Fruit fly (Drosophila melanogaster) whole organism, embryonic: Measurements from ENCODE around the gene CG17612.

Source experiments
- BEAF-32 ChIP-seq: fragments of 200-800 bp; sonication (Bioruptor generic); optimal IDR thresholded peaks from 3 replicates; lab custom pipeline; 2017; ENCODE audit warnings: missing biosample characterization, missing genetic modification characterization, mild to moderate bottlenecking, moderate library complexity, missing genetic modification reagents
- Bteb2 ChIP-seq: fragments of 200-800 bp; sonication (Bioruptor generic); optimal IDR thresholded peaks from 2 replicates; lab custom pipeline; 2016; ENCODE audit warnings: missing biosample characterization, missing genetic modification characterization
- CG12104 ChIP-seq: fragments of 200-800 bp; sonication (Bioruptor generic); optimal IDR thresholded peaks from 3 replicates; lab custom pipeline; 2016; ENCODE audit warnings: missing biosample characterization, missing genetic modification characterization
- CG12219 ChIP-seq: fragments of 200-800 bp; sonication (Bioruptor generic); optimal IDR thresholded peaks from 3 replicates; lab custom pipeline; 2018; ENCODE audit warnings: missing biosample characterization, mild to moderate bottlenecking, missing genetic modification characterization
- CG12942 ChIP-seq: fragments of 200-800 bp; sonication (Bioruptor generic); optimal IDR thresholded peaks from 3 replicates; lab custom pipeline; 2016; ENCODE audit warnings: missing biosample characterization, missing genetic modification characterization
- CG13287 ChIP-seq: fragments of 200-800 bp; sonication (Bioruptor generic); IDR thresholded peaks from 2 replicates; pipeline ENCODE4 v1.3.6; 2022; ENCODE audit warnings: missing biosample characterization, missing genetic modification characterization; ENCODE audit not compliant: partially characterized antibody
- CG15073 ChIP-seq: fragments of 200-800 bp; sonication (Bioruptor generic); optimal IDR thresholded peaks from 2 replicates; lab custom pipeline; 2016; ENCODE audit warnings: missing biosample characterization, missing genetic modification characterization
- CG17359 ChIP-seq: fragments of 200-800 bp; sonication (Bioruptor generic); optimal IDR thresholded peaks from 3 replicates; lab custom pipeline; 2018; ENCODE audit warnings: missing biosample characterization, mild to moderate bottlenecking, missing genetic modification characterization, moderate library complexity
- CG18599 ChIP-seq: fragments of 200-800 bp; sonication (Bioruptor generic); optimal IDR thresholded peaks from 3 replicates; lab custom pipeline; 2017; ENCODE audit warnings: missing biosample characterization, missing genetic modification characterization, mild to moderate bottlenecking, moderate library complexity, missing genetic modification reagents
- CG2120 ChIP-seq: fragments of 200-800 bp; sonication (Bioruptor generic); optimal IDR thresholded peaks from 3 replicates; lab custom pipeline; 2016; ENCODE audit warnings: missing biosample characterization, missing genetic modification characterization
- CG2875 ChIP-seq: fragments of 200-800 bp; sonication (Bioruptor generic); optimal IDR thresholded peaks from 2 replicates; lab custom pipeline; 2017; ENCODE audit warnings: missing biosample characterization, mild to moderate bottlenecking, missing genetic modification characterization, missing genetic modification reagents
- CG30431 ChIP-seq: fragments of 200-800 bp; sonication (Bioruptor generic); optimal IDR thresholded peaks from 2 replicates; lab custom pipeline; 2017; ENCODE audit warnings: missing biosample characterization, missing genetic modification characterization
- CG31365 ChIP-seq: fragments of 200-800 bp; sonication (Bioruptor generic); optimal IDR thresholded peaks from 2 replicates; lab custom pipeline; 2018; ENCODE audit warnings: missing biosample characterization, mild to moderate bottlenecking, missing genetic modification characterization
- CG33213 ChIP-seq: fragments of 200-800 bp; sonication (Bioruptor generic); optimal IDR thresholded peaks from 3 replicates; lab custom pipeline; 2016; ENCODE audit warnings: missing biosample characterization, missing genetic modification characterization
- CG34224 ChIP-seq: fragments of 200-800 bp; sonication (Bioruptor generic); IDR thresholded peaks from 3 replicates; pipeline ENCODE4 v1.3.6; 2022; ENCODE audit warnings: missing biosample characterization, missing genetic modification characterization; ENCODE audit not compliant: partially characterized antibody
- CG5953 ChIP-seq: fragments of 200-800 bp; sonication (Bioruptor generic); IDR thresholded peaks from 2 replicates; pipeline ENCODE4 v1.3.6; 2022; ENCODE audit warnings: missing biosample characterization, missing genetic modification characterization
- CG6791 ChIP-seq: fragments of 200-800 bp; sonication (Bioruptor generic); IDR thresholded peaks from 3 replicates; pipeline ENCODE4 v1.3.6; 2022; ENCODE audit warnings: missing biosample characterization, missing genetic modification characterization; ENCODE audit not compliant: partially characterized antibody
- CG7271 ChIP-seq: fragments of 200-800 bp; sonication (Bioruptor generic); optimal IDR thresholded peaks from 2 replicates; lab custom pipeline; 2018; ENCODE audit warnings: missing biosample characterization, mild to moderate bottlenecking, missing genetic modification characterization, moderate library complexity
- CG8388 ChIP-seq: fragments of 200-800 bp; sonication (Bioruptor generic); optimal IDR thresholded peaks from 2 replicates; lab custom pipeline; 2019; ENCODE audit warnings: missing biosample characterization, mild to moderate bottlenecking, missing genetic modification characterization, moderate library complexity
- CG8924 ChIP-seq: fragments of 200-800 bp; optimal IDR thresholded peaks from 3 replicates; lab custom pipeline; 2019; ENCODE audit warnings: missing biosample characterization, mild to moderate bottlenecking, missing genetic modification characterization, moderate library complexity
- CTCF ChIP-seq: fragments of 200-800 bp; sonication (Bioruptor generic); optimal IDR thresholded peaks from 2 replicates; lab custom pipeline; 2017; ENCODE audit warnings: missing biosample characterization, mild to moderate bottlenecking, missing genetic modification characterization, moderate library complexity
- Chrac-16 ChIP-seq: fragments of 200-800 bp; sonication (Bioruptor generic); optimal IDR thresholded peaks from 3 replicates; lab custom pipeline; 2016; ENCODE audit warnings: missing biosample characterization, missing genetic modification characterization
- GATAe ChIP-seq: fragments of 200-800 bp; sonication (Bioruptor generic); conservative IDR thresholded peaks from 2 replicates; pipeline ENCODE4 v1.3.6; 2022; ENCODE audit warnings: missing biosample characterization, missing genetic modification characterization
- HLH4C ChIP-seq: fragments of 200-800 bp; sonication (Bioruptor generic); IDR thresholded peaks from 3 replicates; pipeline ENCODE4 v1.3.6; 2022; ENCODE audit warnings: missing biosample characterization, missing genetic modification characterization; ENCODE audit not compliant: partially characterized antibody
- Hand ChIP-seq: fragments of 200-800 bp; sonication (Bioruptor generic); optimal IDR thresholded peaks from 2 replicates; lab custom pipeline; 2017; ENCODE audit warnings: mild to moderate bottlenecking, missing biosample characterization, missing genetic modification reagents, missing genetic modification characterization
- Lhr ChIP-seq: fragments of 200-800 bp; sonication (Bioruptor generic); optimal IDR thresholded peaks from 3 replicates; lab custom pipeline; 2017; ENCODE audit warnings: mild to moderate bottlenecking, missing biosample characterization, missing genetic modification reagents, missing genetic modification characterization
- Myb ChIP-seq: fragments of 200-800 bp; sonication (Bioruptor generic); optimal IDR thresholded peaks from 2 replicates; lab custom pipeline; 2016; ENCODE audit warnings: missing biosample characterization, missing genetic modification characterization
- Neu2 ChIP-seq: fragments of 200-800 bp; sonication (Bioruptor generic); optimal IDR thresholded peaks from 3 replicates; lab custom pipeline; 2016; ENCODE audit warnings: missing biosample characterization, missing genetic modification characterization, borderline replicate concordance
- Nf-YB ChIP-seq: fragments of 200-800 bp; sonication (Bioruptor generic); optimal IDR thresholded peaks from 3 replicates; lab custom pipeline; 2019; ENCODE audit warnings: missing biosample characterization, mild to moderate bottlenecking, missing genetic modification characterization, moderate library complexity
- NfI ChIP-seq: fragments of 200-800 bp; sonication (Bioruptor generic); optimal IDR thresholded peaks from 3 replicates; lab custom pipeline; 2018; ENCODE audit warnings: missing biosample characterization, mild to moderate bottlenecking, missing genetic modification characterization, moderate library complexity
- Sry-δ ChIP-seq: fragments of 200-800 bp; sonication (Bioruptor generic); optimal IDR thresholded peaks from 2 replicates; lab custom pipeline; 2016; ENCODE audit warnings: missing biosample characterization, missing genetic modification characterization
- TFAM ChIP-seq: fragments of 200-800 bp; sonication (Bioruptor generic); optimal IDR thresholded peaks from 2 replicates; lab custom pipeline; 2017; ENCODE audit warnings: missing biosample characterization, missing genetic modification characterization, inconsistent platforms
- Tbp ChIP-seq: fragments of >200 bp; optimal IDR thresholded peaks from 2 replicates; lab custom pipeline; 2018; ENCODE audit warnings: missing biosample characterization, missing genetic modification characterization
- Usf ChIP-seq: fragments of 200-800 bp; sonication (Bioruptor generic); optimal IDR thresholded peaks from 2 replicates; lab custom pipeline; 2017; ENCODE audit warnings: missing genotype, missing biosample characterization, missing genetic modification characterization
- YL-1 ChIP-seq: fragments of 200-800 bp; sonication (Bioruptor generic); optimal IDR thresholded peaks from 3 replicates; lab custom pipeline; 2017; ENCODE audit warnings: missing biosample characterization, mild to moderate bottlenecking, missing genetic modification characterization
- aop ChIP-seq: fragments of 200-800 bp; sonication (Bioruptor generic); IDR thresholded peaks from 2 replicates; pipeline ENCODE4 v1.3.6; 2022; ENCODE audit warnings: missing biosample characterization, missing genetic modification characterization
- ato ChIP-seq: fragments of 200-800 bp; sonication (Bioruptor generic); IDR thresholded peaks from 2 replicates; pipeline ENCODE4 v1.3.6; 2022; ENCODE audit warnings: missing biosample characterization, missing genetic modification characterization; ENCODE audit not compliant: partially characterized antibody
- bbx ChIP-seq: fragments of 200-800 bp; sonication (Bioruptor generic); IDR thresholded peaks from 2 replicates; pipeline ENCODE4 v1.3.6; 2022; ENCODE audit warnings: missing biosample characterization, missing genetic modification characterization; ENCODE audit not compliant: partially characterized antibody
- bsh ChIP-seq, 2 experiments: fragments of 200-800 bp; sonication (Bioruptor generic); optimal IDR thresholded peaks; 2 replicates each; lab custom pipeline; 2017 to 2018; ENCODE audit warnings: mild to moderate bottlenecking in 2 of 2, missing biosample characterization in 2 of 2, missing genetic modification characterization in 2 of 2, moderate library complexity in 1 of 2
- ems ChIP-seq: fragments of 200-800 bp; sonication (Bioruptor generic); optimal IDR thresholded peaks from 3 replicates; lab custom pipeline; 2016; ENCODE audit warnings: missing biosample characterization, missing genetic modification characterization
- eyg ChIP-seq: fragments of 200-800 bp; sonication (Bioruptor generic); optimal IDR thresholded peaks from 3 replicates; lab custom pipeline; 2016; ENCODE audit warnings: missing biosample characterization, missing genetic modification characterization
- fd96Cb ChIP-seq: fragments of 200-800 bp; sonication (Bioruptor generic); optimal IDR thresholded peaks from 2 replicates; lab custom pipeline; 2018; ENCODE audit warnings: missing biosample characterization, mild to moderate bottlenecking, missing genetic modification characterization, moderate library complexity
- hbn ChIP-seq: fragments of 200-800 bp; sonication (Bioruptor generic); IDR thresholded peaks from 2 replicates; pipeline ENCODE4 v1.3.6; 2022; ENCODE audit warnings: missing biosample characterization, missing genetic modification characterization; ENCODE audit not compliant: partially characterized antibody
- lab ChIP-seq: fragments of 200-800 bp; sonication (Bioruptor generic); optimal IDR thresholded peaks from 3 replicates; lab custom pipeline; 2017; ENCODE audit warnings: missing biosample characterization, missing genetic modification characterization, mild to moderate bottlenecking, moderate library complexity, missing genetic modification reagents
- pzg ChIP-seq: fragments of 200-800 bp; sonication (Bioruptor generic); optimal IDR thresholded peaks from 3 replicates; lab custom pipeline; 2018; ENCODE audit warnings: missing biosample characterization, mild to moderate bottlenecking, missing genetic modification characterization, moderate library complexity
- sens ChIP-seq: fragments of 200-800 bp; sonication (Bioruptor generic); peaks from one replicate; lab custom pipeline; 2016; ENCODE audit warnings: missing biosample characterization, missing genetic modification characterization
- wor ChIP-seq: fragments of 200-800 bp; sonication (Bioruptor generic); IDR thresholded peaks from 2 replicates; pipeline ENCODE4 v1.3.6; 2022; ENCODE audit warnings: missing biosample characterization, missing genetic modification characterization
- zen2 ChIP-seq: fragments of 200-800 bp; sonication (Bioruptor generic); IDR thresholded peaks from 3 replicates; pipeline ENCODE4 v1.3.6; 2022; ENCODE audit warnings: missing biosample characterization, missing genetic modification characterization; ENCODE audit not compliant: partially characterized antibody
- zf30C ChIP-seq: fragments of 200-800 bp; sonication (Bioruptor generic); optimal IDR thresholded peaks from 3 replicates; lab custom pipeline; 2018; ENCODE audit warnings: missing biosample characterization, mild to moderate bottlenecking, missing genetic modification characterization

Gene CG17612

DNA sequence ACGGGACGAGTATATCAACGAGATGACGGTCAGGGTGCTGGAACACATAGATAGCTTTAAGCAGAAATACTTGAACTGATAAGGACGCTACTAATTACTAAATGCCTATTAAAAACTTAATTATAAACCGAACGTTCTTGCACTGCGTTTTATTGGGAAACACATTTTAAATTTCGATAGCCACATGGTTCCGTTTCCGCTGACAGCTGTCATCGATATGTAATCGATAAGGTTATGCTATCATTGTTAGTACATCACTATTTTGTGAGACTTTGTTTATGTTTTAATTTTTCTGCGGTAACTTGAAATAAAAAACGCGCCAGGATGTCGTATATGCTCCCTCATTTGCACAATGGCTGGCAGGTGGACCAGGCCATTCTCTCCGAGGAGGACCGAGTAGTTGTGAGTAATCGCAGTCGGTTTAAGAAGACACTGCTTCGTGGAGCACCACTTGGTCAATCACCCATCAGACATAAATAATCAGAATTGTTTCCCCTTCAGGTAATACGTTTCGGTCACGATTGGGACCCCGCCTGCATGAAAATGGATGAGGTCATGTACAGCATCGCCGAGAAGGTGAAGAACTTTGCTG lies 20.6 kb upstream of the CG17612 start, which contains the start of gene Dim1 (continued):
- TF ChIP-seq bsh (GFP tag; optimal IDR thresholded peaks at IDR 0.05; lab: Kevin White, UChicago): no peak
- TF ChIP-seq fd96Cb: no peak
- TF ChIP-seq zf30C (GFP tag; lab: Kevin White, UChicago): no peak
- TF ChIP-seq zen2: peak; percentile 81
- TF ChIP-seq CG12104 (GFP tag; lab: Kevin White, UChicago): peak; percentile 19
- TF ChIP-seq CG17359 (tag; lab: Kevin White, UChicago): no peak
- TF ChIP-seq sens (GFP tag; lab: Kevin White, UChicago): peak; percentile 66
- peak; percentile 68 for TF ChIP-seq BEAF-32 (GFP tag; lab: Kevin White, UChicago)
- TF ChIP-seq CG8388: peak; percentile 38
- peak; percentile 81 for TF ChIP-seq Myb
- TF ChIP-seq CG2120 (GFP tag; lab: Kevin White, UChicago): no peak
- TF ChIP-seq YL-1 (GFP tag; lab: Kevin White, UChicago): peak; percentile 73
- TF ChIP-seq CG12219 (GFP tag; lab: Kevin White, UChicago): peak; percentile 38
- TF ChIP-seq CTCF (GFP tag; lab: Kevin White, UChicago): peak; percentile 14
- TF ChIP-seq Chrac-16 (GFP tag; lab: Kevin White, UChicago): no peak
- no peak for TF ChIP-seq CG7271
- TF ChIP-seq Nf-YB (GFP tag; lab: Kevin White, UChicago): peak; percentile 10
- TF ChIP-seq CG31365 (tag; lab: Kevin White, UChicago): no peak
- TF ChIP-seq Sry-δ (GFP tag; lab: Kevin White, UChicago): peak; percentile 92
- TF ChIP-seq TFAM: no peak
- no peak for TF ChIP-seq wor (GFP tag; lab: Robert Waterston, UW)
- no peak for TF ChIP-seq Tbp (GFP tag; lab: Kevin White, UChicago)
- TF ChIP-seq Usf (GFP tag; lab: Kevin White, UChicago): no peak
- no peak for TF ChIP-seq GATAe
- TF ChIP-seq hbn: peak; percentile 77
- no peak for TF ChIP-seq CG18599 (GFP tag; lab: Kevin White, UChicago)
- TF ChIP-seq aop: no peak
- no peak for TF ChIP-seq lab
- peak; percentile 72 for TF ChIP-seq ato (GFP tag; lab: Robert Waterston, UW)
- TF ChIP-seq pzg: peak; percentile 52
- TF ChIP-seq CG30431: no peak
- peak; percentile 70 for TF ChIP-seq NfI (GFP tag; lab: Kevin White, UChicago)
- no peak for TF ChIP-seq Hand (GFP tag; lab: Kevin White, UChicago)
- no peak for TF ChIP-seq CG12942
- no peak for TF ChIP-seq Neu2 (GFP tag; lab: Kevin White, UChicago)
- TF ChIP-seq CG8924 (tag; lab: Kevin White, UChicago): no peak
- no peak for TF ChIP-seq CG15073 (GFP tag; lab: Kevin White, UChicago)
- peak; percentile 44 for TF ChIP-seq eyg
- TF ChIP-seq CG33213 (GFP tag; lab: Kevin White, UChicago): peak; percentile 49
- TF ChIP-seq CG5953 (GFP tag; lab: Robert Waterston, UW): no peak
- peak; percentile 38 for TF ChIP-seq Bteb2
- peak; percentile 87 for TF ChIP-seq CG13287 (GFP tag; lab: Robert Waterston, UW)
- TF ChIP-seq bbx: peak; percentile 74
- TF ChIP-seq CG6791 (GFP tag; lab: Robert Waterston, UW): peak; percentile 86
- TF ChIP-seq CG34224: peak; percentile 88
- TF ChIP-seq HLH4C: peak; percentile 78
- TF ChIP-seq CG2875 (GFP tag; lab: Kevin White, UChicago): peak; percentile 33
- peak; percentile 15 for TF ChIP-seq ems (GFP tag; lab: Kevin White, UChicago)
- TF ChIP-seq Lhr (GFP tag; lab: Kevin White, UChicago): peak; percentile 19
